Fruit fly (Drosophila melanogaster) whole organism, embryonic: ENCODE results near the gene hiro.

Experiments
- Atf-2 ChIP-seq: fragments of 200-800 bp; sonication (Bioruptor generic); optimal IDR thresholded peaks from 2 replicates; lab custom pipeline; 2016; ENCODE audit warnings: missing biosample characterization, missing genetic modification characterization
- Atf6 ChIP-seq: fragments of 200-800 bp; sonication (Bioruptor generic); IDR thresholded peaks from 2 replicates; pipeline ENCODE4 v1.3.6; 2022; ENCODE audit warnings: missing biosample characterization, missing genetic modification characterization
- B-H1 ChIP-seq: fragments of 200-800 bp; sonication (Bioruptor generic); IDR thresholded peaks from 3 replicates; pipeline ENCODE4 v1.3.6; 2022; ENCODE audit warnings: missing biosample characterization, missing genetic modification characterization
- CG10462 ChIP-seq: fragments of 200-800 bp; sonication (Bioruptor generic); optimal IDR thresholded peaks from 2 replicates; lab custom pipeline; 2016; ENCODE audit warnings: missing biosample characterization, missing genetic modification characterization
- CG12155 ChIP-seq: fragments of 200-800 bp; sonication (Bioruptor generic); optimal IDR thresholded peaks from 3 replicates; lab custom pipeline; 2016; ENCODE audit warnings: missing biosample characterization, missing genetic modification characterization
- CG17829 ChIP-seq: fragments of 200-800 bp; optimal IDR thresholded peaks from 2 replicates; lab custom pipeline; 2019; ENCODE audit warnings: missing biosample characterization, mild to moderate bottlenecking, missing genetic modification characterization, moderate library complexity
- CG18262 ChIP-seq: fragments of 200-800 bp; optimal IDR thresholded peaks from 3 replicates; lab custom pipeline; 2019; ENCODE audit warnings: missing biosample characterization, mild to moderate bottlenecking, missing genetic modification characterization, moderate library complexity
- CG18764 ChIP-seq: fragments of 200-800 bp; sonication (Bioruptor generic); optimal IDR thresholded peaks from 3 replicates; lab custom pipeline; 2016; ENCODE audit warnings: missing biosample characterization, missing genetic modification characterization
- CG31388 ChIP-seq: fragments of 200-800 bp; sonication (Bioruptor generic); optimal IDR thresholded peaks from 2 replicates; lab custom pipeline; 2016; ENCODE audit warnings: missing biosample characterization, missing genetic modification characterization
- CG42726 ChIP-seq: fragments of 200-800 bp; sonication (Bioruptor generic); IDR thresholded peaks from 2 replicates; pipeline ENCODE4 v1.3.6; 2022; ENCODE audit warnings: missing biosample characterization, missing genetic modification characterization; ENCODE audit not compliant: partially characterized antibody
- CG4328 ChIP-seq: fragments of 200-800 bp; sonication (Bioruptor generic); optimal IDR thresholded peaks from 3 replicates; lab custom pipeline; 2017; ENCODE audit warnings: missing biosample characterization, missing genetic modification reagents, missing genetic modification characterization
- CG4820 ChIP-seq: fragments of 200-800 bp; sonication (Bioruptor generic); optimal IDR thresholded peaks from 3 replicates; lab custom pipeline; 2016; ENCODE audit warnings: missing biosample characterization, missing genetic modification characterization
- CG5180 ChIP-seq: fragments of 200-800 bp; sonication (Bioruptor generic); optimal IDR thresholded peaks from 3 replicates; lab custom pipeline; 2017; ENCODE audit warnings: missing biosample characterization, missing genetic modification characterization, mild to moderate bottlenecking, moderate library complexity, missing genetic modification reagents
- CG7357 ChIP-seq: fragments of 200-800 bp; sonication (Bioruptor generic); IDR thresholded peaks from 3 replicates; pipeline ENCODE4 v1.3.6; 2022; ENCODE audit warnings: missing biosample characterization, missing genetic modification characterization
- CG7963 ChIP-seq: fragments of 200-800 bp; sonication (Bioruptor generic); IDR thresholded peaks from 3 replicates; pipeline ENCODE4 v1.3.6; 2022; ENCODE audit warnings: missing biosample characterization, missing genetic modification characterization; ENCODE audit not compliant: partially characterized antibody
- CG9727 ChIP-seq: fragments of 200-800 bp; sonication (Bioruptor generic); optimal IDR thresholded peaks from 3 replicates; lab custom pipeline; 2017; ENCODE audit warnings: missing biosample characterization, mild to moderate bottlenecking, missing genetic modification characterization
- Dbx ChIP-seq: fragments of 200-800 bp; sonication (Bioruptor generic); IDR thresholded peaks from 3 replicates; pipeline ENCODE4 v1.3.6; 2022; ENCODE audit warnings: missing biosample characterization, missing genetic modification characterization
- Dip3 ChIP-seq: fragments of 200-800 bp; sonication (Bioruptor generic); optimal IDR thresholded peaks from 3 replicates; lab custom pipeline; 2016; ENCODE audit warnings: missing biosample characterization, missing genetic modification characterization
- E2f2 ChIP-seq: fragments of 200-800 bp; sonication (Bioruptor generic); IDR thresholded peaks from 2 replicates; pipeline ENCODE4 v1.3.6; 2022; ENCODE audit warnings: missing biosample characterization, missing genetic modification characterization
- H2.0 ChIP-seq: fragments of 200-800 bp; sonication (Bioruptor generic); IDR thresholded peaks from 2 replicates; pipeline ENCODE4 v1.3.6; 2022; ENCODE audit warnings: missing biosample characterization, missing genetic modification characterization
- HHEX ChIP-seq: fragments of 200-800 bp; sonication (Bioruptor generic); optimal IDR thresholded peaks from 3 replicates; lab custom pipeline; 2017; ENCODE audit warnings: missing biosample characterization, mild to moderate bottlenecking, missing genetic modification characterization, missing genetic modification reagents
- Hand ChIP-seq: fragments of 200-800 bp; sonication (Bioruptor generic); optimal IDR thresholded peaks from 2 replicates; lab custom pipeline; 2017; ENCODE audit warnings: mild to moderate bottlenecking, missing biosample characterization, missing genetic modification reagents, missing genetic modification characterization
- Nf-YA ChIP-seq: fragments of 200-800 bp; sonication (Bioruptor generic); IDR thresholded peaks from 2 replicates; pipeline ENCODE4 v1.3.6; 2022; ENCODE audit warnings: missing biosample characterization, missing genetic modification characterization
- NfI ChIP-seq: fragments of 200-800 bp; sonication (Bioruptor generic); optimal IDR thresholded peaks from 3 replicates; lab custom pipeline; 2018; ENCODE audit warnings: missing biosample characterization, mild to moderate bottlenecking, missing genetic modification characterization, moderate library complexity
- Oli ChIP-seq: fragments of 200-800 bp; sonication (Bioruptor generic); optimal IDR thresholded peaks from 2 replicates; lab custom pipeline; 2018; ENCODE audit warnings: missing biosample characterization, mild to moderate bottlenecking, missing genetic modification characterization, moderate library complexity
- Six4 ChIP-seq: fragments of 200-800 bp; sonication (Bioruptor generic); optimal IDR thresholded peaks from 2 replicates; lab custom pipeline; 2016; ENCODE audit warnings: missing biosample characterization, missing genetic modification characterization
- Ssrp ChIP-seq: fragments of 200-800 bp; sonication (Bioruptor generic); optimal IDR thresholded peaks from 2 replicates; lab custom pipeline; 2018; ENCODE audit warnings: missing biosample characterization, mild to moderate bottlenecking, missing genetic modification characterization, moderate library complexity
- Vsx1 ChIP-seq: fragments of 200-800 bp; sonication (Bioruptor generic); optimal IDR thresholded peaks from 2 replicates; lab custom pipeline; 2017; ENCODE audit warnings: missing biosample characterization, mild to moderate bottlenecking, missing genetic modification characterization, missing genetic modification reagents
- ac ChIP-seq: fragments of 200-800 bp; sonication (Bioruptor generic); optimal IDR thresholded peaks from 3 replicates; lab custom pipeline; 2017; ENCODE audit warnings: missing biosample characterization, mild to moderate bottlenecking, missing genetic modification characterization
- ara ChIP-seq: fragments of 200-800 bp; sonication (Bioruptor generic); IDR thresholded peaks from 2 replicates; pipeline ENCODE4 v1.3.6; 2022; ENCODE audit warnings: missing biosample characterization, missing genetic modification characterization
- bab2 ChIP-seq: fragments of 200-800 bp; sonication (Bioruptor generic); optimal IDR thresholded peaks from 2 replicates; lab custom pipeline; 2016; ENCODE audit warnings: missing biosample characterization, missing genetic modification characterization
- chn ChIP-seq: fragments of 200-800 bp; sonication (Bioruptor generic); optimal IDR thresholded peaks from 2 replicates; lab custom pipeline; 2016; ENCODE audit warnings: missing biosample characterization, missing genetic modification characterization
- cwo ChIP-seq: fragments of 200-800 bp; sonication (Bioruptor generic); optimal IDR thresholded peaks from 3 replicates; lab custom pipeline; 2017; ENCODE audit warnings: missing biosample characterization, missing genetic modification characterization, mild to moderate bottlenecking, moderate library complexity, missing genetic modification reagents
- disco-r ChIP-seq: fragments of 200-800 bp; sonication (Bioruptor generic); optimal IDR thresholded peaks from 2 replicates; lab custom pipeline; 2016; ENCODE audit warnings: missing biosample characterization, missing genetic modification characterization
- hb ChIP-seq: fragments of 200-800 bp; sonication (Bioruptor generic); IDR thresholded peaks from 3 replicates; pipeline ENCODE4 v1.3.6; 2022; ENCODE audit warnings: missing biosample characterization, missing genetic modification characterization; ENCODE audit not compliant: partially characterized antibody
- hkb ChIP-seq, 2 experiments: fragments of 200-800 bp in 1 of 2; fragments of >200 bp in 1 of 2; sonication (Bioruptor generic) in 1 of 2; IDR thresholded peaks in 1 of 2; optimal IDR thresholded peaks in 1 of 2; 2 replicates each; pipeline versions ENCODE4 v1.3.6 to Lab custom; 2017 to 2022; ENCODE audit warnings: missing biosample characterization in 1 of 2, missing genetic modification characterization in 1 of 2
- ind ChIP-seq: fragments of 200-800 bp; sonication (Bioruptor generic); optimal IDR thresholded peaks from 3 replicates; lab custom pipeline; 2016; ENCODE audit warnings: missing biosample characterization, missing genetic modification characterization
- nerfin-2 ChIP-seq: fragments of 200-800 bp; sonication (Bioruptor generic); IDR thresholded peaks from 2 replicates; pipeline ENCODE4 v1.3.6; 2022; ENCODE audit warnings: missing biosample characterization, missing genetic modification characterization; ENCODE audit not compliant: partially characterized antibody
- odd ChIP-seq: fragments of 200-800 bp; sonication (Bioruptor generic); optimal IDR thresholded peaks from 2 replicates; lab custom pipeline; 2017; ENCODE audit warnings: missing biosample characterization, mild to moderate bottlenecking, missing genetic modification characterization
- onecut ChIP-seq: fragments of 200-800 bp; sonication (Bioruptor generic); IDR thresholded peaks from 2 replicates; pipeline ENCODE4 v1.3.6; 2022; ENCODE audit warnings: missing biosample characterization, missing genetic modification characterization
- sc ChIP-seq, 3 experiments: fragments of >200 bp in 2 of 3; fragments of 200-800 bp in 1 of 3; sonication (Bioruptor generic) in 1 of 3; optimal IDR thresholded peaks; 2 replicates in 2 of 3; 3 replicates in 1 of 3; lab custom pipeline; 2017; ENCODE audit warnings: mild to moderate bottlenecking in 1 of 3, missing biosample characterization in 1 of 3, missing genetic modification characterization in 1 of 3, missing genetic modification reagents in 1 of 3
- sens-2 ChIP-seq: fragments of 200-800 bp; sonication (Bioruptor generic); IDR thresholded peaks from 2 replicates; pipeline ENCODE4 v1.3.6; 2022; ENCODE audit warnings: missing biosample characterization, missing genetic modification characterization
- shn ChIP-seq: fragments of 200-800 bp; sonication (Bioruptor generic); optimal IDR thresholded peaks from 3 replicates; lab custom pipeline; 2016; ENCODE audit warnings: missing biosample characterization, missing genetic modification characterization
- toy ChIP-seq: fragments of 200-800 bp; sonication (Bioruptor generic); IDR thresholded peaks from 2 replicates; pipeline ENCODE4 v1.3.6; 2022; ENCODE audit warnings: missing biosample characterization, missing genetic modification characterization
- tup ChIP-seq: fragments of 200-800 bp; sonication (Bioruptor generic); optimal IDR thresholded peaks from 2 replicates; lab custom pipeline; 2016; ENCODE audit warnings: missing biosample characterization, mild to moderate bottlenecking, missing genetic modification characterization, moderate library complexity
- wdn ChIP-seq: fragments of 200-800 bp; sonication (Bioruptor generic); IDR thresholded peaks from 2 replicates; pipeline ENCODE4 v1.3.6; 2022; ENCODE audit warnings: missing biosample characterization, missing genetic modification characterization
- zf30C ChIP-seq: fragments of 200-800 bp; sonication (Bioruptor generic); optimal IDR thresholded peaks from 3 replicates; lab custom pipeline; 2018; ENCODE audit warnings: missing biosample characterization, mild to moderate bottlenecking, missing genetic modification characterization

Gene hiro

DNA sequence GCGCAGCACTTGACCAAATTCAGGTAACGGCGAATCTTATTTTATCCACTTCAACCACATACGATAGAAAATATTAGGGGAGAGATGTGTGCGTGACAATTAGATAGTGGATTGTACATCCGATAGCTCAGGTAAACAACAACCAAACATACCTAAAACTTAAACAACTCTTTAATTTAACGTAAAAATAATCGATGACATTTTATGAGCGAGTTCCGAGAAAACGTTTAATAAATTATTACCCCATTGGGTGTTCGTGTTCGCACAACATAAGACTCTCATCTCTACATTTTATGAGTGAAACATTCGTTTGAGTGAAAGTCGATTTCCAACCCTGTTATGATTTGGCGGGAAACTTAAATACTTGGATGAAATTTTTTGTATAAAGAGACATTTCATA, 7.5 kb downstream of the hiro start, which contains the start of gene CG17129 (continued):
- TF ChIP-seq disco-r (peak; percentile 34), B-H1 (GFP tag; lab: Robert Waterston, UW) (peak; percentile 58; the same call in 2 of the 3 replicates), Oli (tag; lab: Kevin White, UChicago) (peak; percentile 55), NfI (peak; percentile 63), ind (GFP tag; lab: Kevin White, UChicago) (peak; percentile 82), CG10462 (GFP tag; lab: Kevin White, UChicago) (peak; percentile 9), Hand (GFP tag; lab: Kevin White, UChicago) (no peak), H2.0 (GFP tag; lab: Robert Waterston, UW) (peak; percentile 41; the same call in 1 of the 2 replicates), CG4328 (peak; percentile 69), CG7963 (peak; percentile 89), CG31388 (GFP tag; lab: Kevin White, UChicago) (no peak), CG17829 (tag; lab: Kevin White, UChicago) (peak; percentile 85), toy (GFP tag; lab: Robert Waterston, UW) (no peak), nerfin-2 (GFP tag; lab: Robert Waterston, UW) (peak; percentile 85), CG18262 (tag; lab: Kevin White, UChicago) (peak; percentile 74), E2f2 (peak; percentile 87), Nf-YA (GFP tag; lab: Robert Waterston, UW) (no peak), CG42726 (GFP tag; lab: Robert Waterston, UW) (peak; percentile 39; the same call in 1 of the 2 replicates), sens-2 (GFP tag; lab: Robert Waterston, UW) (no peak), CG18764 (GFP tag; lab: Kevin White, UChicago) (peak; percentile 61), sc (optimal IDR thresholded peaks at IDR 0.05; lab: Kevin White, UChicago) (no peak), sc (GFP tag; optimal IDR thresholded peaks at IDR 0.05; lab: Kevin White, UChicago) (no peak), Atf6 (GFP tag; lab: Robert Waterston, UW) (peak; percentile 67; the same call in 1 of the 2 replicates), Ssrp (tag; lab: Kevin White, UChicago) (peak; percentile 63), CG9727 (GFP tag; lab: Kevin White, UChicago) (peak; percentile 71), odd (GFP tag; lab: Kevin White, UChicago) (no peak), tup (GFP tag; lab: Kevin White, UChicago) (peak; percentile 14), ac (no peak), CG4820 (GFP tag; lab: Kevin White, UChicago) (peak; percentile 73), wdn (GFP tag; lab: Robert Waterston, UW) (no peak), shn (GFP tag; lab: Kevin White, UChicago) (peak; percentile 78), cwo (GFP tag; lab: Kevin White, UChicago) (peak; percentile 20), bab2 (peak; percentile 86), HHEX (GFP tag; lab: Kevin White, UChicago) (peak; percentile 65), zf30C (GFP tag; lab: Kevin White, UChicago) (no peak), ara (GFP tag; lab: Robert Waterston, UW) (peak; percentile 82), Vsx1 (GFP tag; lab: Kevin White, UChicago) (no peak), CG5180 (GFP tag; lab: Kevin White, UChicago) (no peak), Six4 (GFP tag; lab: Kevin White, UChicago) (peak; percentile 51), Dbx (peak; percentile 60; the same call in 2 of the 3 replicates), Dip3 (GFP tag; lab: Kevin White, UChicago) (peak; percentile 77), onecut (GFP tag; lab: Robert Waterston, UW) (peak; percentile 46), CG12155 (peak; percentile 59), chn (peak; percentile 73), Atf-2 (GFP tag; lab: Kevin White, UChicago) (peak; percentile 67), hb (GFP tag; lab: Robert Waterston, UW) (peak; percentile 91), CG7357 (GFP tag; lab: Robert Waterston, UW) (0 out of 3 replicates have a peak, but pooled peaks have one; percentile 41), hkb (optimal IDR thresholded peaks at IDR 0.05; lab: Kevin White, UChicago) (no peak), hkb (GFP tag; IDR thresholded peaks at IDR 0.05; lab: Robert Waterston, UW) (peak; percentile 77)
